Worm (Caenorhabditis elegans) whole organism, young adult: ENCODE measurements around the gene F28C6.8.
A peak's percentile ranks its signal among the peaks of the same experiment; 100 is the strongest.

Experiments used
- B0019.2 ChIP-seq: fragments of 200-800 bp; sonication (Bioruptor generic); conservative IDR thresholded peaks from 2 replicates; pipeline ENCODE4 v1.3.6; 2022; ENCODE audit warnings: missing genetic modification reagents, missing genetic modification characterization, missing compliant biosample characterization
- B0035.1 ChIP-seq: sonication (generic microtip); optimal IDR thresholded peaks from 2 replicates; lab custom pipeline; 2016; ENCODE audit warnings: missing genetic modification characterization, mild to moderate bottlenecking, missing compliant biosample characterization, missing genotype, missing genetic modification reagents
- B0336.3 ChIP-seq: fragments of 200-800 bp; sonication (Bioruptor generic); IDR thresholded peaks from 2 replicates; pipeline ENCODE4 v1.3.6; 2022; ENCODE audit warnings: missing genetic modification characterization, missing compliant biosample characterization
- C06A6.2 ChIP-seq: fragments of 200-800 bp; sonication (Bioruptor generic); conservative IDR thresholded peaks from 2 replicates; pipeline ENCODE4 v1.3.6; 2022; ENCODE audit warnings: missing genetic modification characterization, missing compliant biosample characterization
- F33H1.4 ChIP-seq: fragments of 200-800 bp; sonication (Bioruptor generic); IDR thresholded peaks from 2 replicates; pipeline ENCODE4 v1.3.6; 2022; ENCODE audit warnings: missing genetic modification reagents, missing genetic modification characterization, missing compliant biosample characterization
- F37B4.10 ChIP-seq: fragments of 200-800 bp; sonication (Bioruptor generic); IDR thresholded peaks from 2 replicates; pipeline ENCODE4 v1.3.6; 2022; ENCODE audit warnings: missing genetic modification characterization, missing compliant biosample characterization
- F49E8.2 ChIP-seq: sonication (generic microtip); optimal IDR thresholded peaks from 3 replicates; lab custom pipeline; 2017; ENCODE audit warnings: missing genetic modification characterization, mild to moderate bottlenecking, missing compliant biosample characterization, antibody characterized with exemption, moderate library complexity; ENCODE audit not compliant: insufficient read depth
- F52B5.7 ChIP-seq: sonication (generic microtip); optimal IDR thresholded peaks from 2 replicates; lab custom pipeline; 2016; ENCODE audit warnings: mild to moderate bottlenecking, missing genetic modification characterization, missing compliant biosample characterization
- F57A8.1 ChIP-seq: fragments of 200-800 bp; sonication (Bioruptor generic); optimal IDR thresholded peaks from 2 replicates; lab custom pipeline; 2018; ENCODE audit warnings: mild to moderate bottlenecking, missing genetic modification characterization, moderate library complexity, missing compliant biosample characterization
- Y56A3A.18 ChIP-seq: fragments of 200-800 bp; sonication (Bioruptor generic); IDR thresholded peaks from 2 replicates; pipeline ENCODE4 v1.3.6; 2022; ENCODE audit warnings: missing genetic modification reagents, missing genetic modification characterization, missing compliant biosample characterization
- Y79H2A.3 ChIP-seq: fragments of 200-800 bp; sonication (Bioruptor generic); conservative IDR thresholded peaks from 2 replicates; pipeline ENCODE4 v1.3.6; 2022; ENCODE audit warnings: missing genetic modification reagents, missing genetic modification characterization, missing compliant biosample characterization
- ZK185.1 ChIP-seq: sonication (generic microtip); optimal IDR thresholded peaks from 2 replicates; lab custom pipeline; 2016; ENCODE audit warnings: mild to moderate bottlenecking, missing genetic modification characterization, missing compliant biosample characterization; ENCODE audit not compliant: poor library complexity, severe bottlenecking
- aptf-2 ChIP-seq: fragments of 200-800 bp; sonication (Bioruptor generic); conservative IDR thresholded peaks from 2 replicates; pipeline ENCODE4 v1.3.6; 2022; ENCODE audit warnings: missing genetic modification reagents, missing genetic modification characterization, missing compliant biosample characterization
- aptf-3 ChIP-seq: fragments of 200-800 bp; sonication (Bioruptor generic); IDR thresholded peaks from 2 replicates; pipeline ENCODE4 v1.3.6; 2022; ENCODE audit warnings: missing genetic modification characterization, missing compliant biosample characterization
- attf-3 ChIP-seq: fragments of 200-800 bp; sonication (Bioruptor generic); conservative IDR thresholded peaks from 2 replicates; pipeline ENCODE4 v1.3.6; 2022; ENCODE audit warnings: missing genetic modification reagents, missing genetic modification characterization, missing compliant biosample characterization
- ceh-58 ChIP-seq: fragments of 200-800 bp; sonication (Bioruptor generic); IDR thresholded peaks from 2 replicates; pipeline ENCODE4 v1.3.6; 2022; ENCODE audit warnings: missing genetic modification characterization, missing compliant biosample characterization
- ceh-91 ChIP-seq: fragments of 200-800 bp; sonication (Bioruptor generic); IDR thresholded peaks from 2 replicates; pipeline ENCODE4 v1.3.6; 2022; ENCODE audit warnings: missing genetic modification reagents, missing genetic modification characterization, missing compliant biosample characterization
- dpff-1 ChIP-seq: sonication (generic microtip); optimal IDR thresholded peaks from 2 replicates; lab custom pipeline; 2017; ENCODE audit warnings: mild to moderate bottlenecking, missing genetic modification characterization, missing compliant biosample characterization
- dpl-1 ChIP-seq: fragments of 150-350 bp; optimal IDR thresholded peaks from 2 replicates; lab custom pipeline; 2014; ENCODE audit warnings: missing biosample characterization, missing genetic modification reagents, missing genetic modification characterization
- egl-44 ChIP-seq: fragments of 200-800 bp; sonication (Bioruptor generic); IDR thresholded peaks from 2 replicates; pipeline ENCODE4 v1.3.6; 2022; ENCODE audit warnings: missing genetic modification reagents, missing genetic modification characterization, missing compliant biosample characterization
- hlh-26 ChIP-seq: fragments of 200-800 bp; sonication (Bioruptor generic); conservative IDR thresholded peaks from 2 replicates; pipeline ENCODE4 v1.3.6; 2022; ENCODE audit warnings: missing genetic modification reagents, missing genetic modification characterization, missing compliant biosample characterization
- hmg-1.2 ChIP-seq: fragments of 200-800 bp; sonication (Bioruptor generic); IDR thresholded peaks from 2 replicates; pipeline ENCODE4 v1.3.6; 2022; ENCODE audit warnings: missing genetic modification reagents, missing genetic modification characterization, missing compliant biosample characterization
- hmg-20 ChIP-seq: fragments of 200-800 bp; sonication (Bioruptor generic); IDR thresholded peaks from 2 replicates; pipeline ENCODE4 v1.3.6; 2022; ENCODE audit warnings: missing genetic modification reagents, missing genetic modification characterization, missing compliant biosample characterization
- lag-1 ChIP-seq: fragments of 200-800 bp; sonication (Bioruptor generic); IDR thresholded peaks from 2 replicates; pipeline ENCODE4 v1.3.6; 2022; ENCODE audit warnings: missing genetic modification reagents, missing genetic modification characterization, missing compliant biosample characterization
- let-526 ChIP-seq: fragments of 200-800 bp; sonication (Bioruptor generic); IDR thresholded peaks from 2 replicates; pipeline ENCODE4 v1.3.6; 2022; ENCODE audit warnings: missing genetic modification reagents, missing genetic modification characterization, missing compliant biosample characterization
- lsl-1 ChIP-seq: fragments of 200-800 bp; sonication (Bioruptor generic); optimal IDR thresholded peaks from 2 replicates; lab custom pipeline; 2018; ENCODE audit warnings: mild to moderate bottlenecking, missing genetic modification characterization, moderate library complexity, missing compliant biosample characterization
- madf-3 ChIP-seq: fragments of 200-800 bp; sonication (Bioruptor generic); IDR thresholded peaks from 2 replicates; pipeline ENCODE4 v1.3.6; 2022; ENCODE audit warnings: missing genetic modification reagents, missing genetic modification characterization, missing compliant biosample characterization
- madf-6 ChIP-seq: fragments of 200-800 bp; sonication (Bioruptor generic); IDR thresholded peaks from 2 replicates; pipeline ENCODE4 v1.3.6; 2022; ENCODE audit warnings: missing genetic modification reagents, missing genetic modification characterization, missing compliant biosample characterization
- nfya-1 ChIP-seq: sonication (generic microtip); optimal IDR thresholded peaks from 2 replicates; lab custom pipeline; 2017; ENCODE audit warnings: antibody characterized with exemption, missing compliant biosample characterization, missing genetic modification characterization, borderline replicate concordance; ENCODE audit not compliant: insufficient read depth
- nhr-80 ChIP-seq: sonication (generic microtip); optimal IDR thresholded peaks from 2 replicates; lab custom pipeline; 2016; ENCODE audit warnings: missing genetic modification characterization, missing compliant biosample characterization
- rpc-1 ChIP-seq, 2 experiments: fragments of 150-350 bp in 1 of 2; sonication (generic microtip) in 1 of 2; optimal IDR thresholded peaks; 2 replicates each; lab custom pipeline; 2014 to 2018; ENCODE audit warnings: missing biosample characterization in 1 of 2, missing genetic modification characterization in 1 of 2, missing genetic modification reagents in 1 of 2, missing genotype in 1 of 2
- sdz-38 ChIP-seq: sonication (generic microtip); optimal IDR thresholded peaks from 2 replicates; lab custom pipeline; 2016; ENCODE audit warnings: missing genotype, missing genetic modification characterization, missing compliant biosample characterization
- snpc-3.4 ChIP-seq: sonication (generic microtip); optimal IDR thresholded peaks from 2 replicates; lab custom pipeline; 2017; ENCODE audit warnings: missing genetic modification characterization, mild to moderate bottlenecking, missing compliant biosample characterization, antibody characterized with exemption, moderate library complexity, missing genotype, missing genetic modification reagents
- sptf-2 ChIP-seq: fragments of 200-800 bp; sonication (Bioruptor generic); optimal IDR thresholded peaks from 2 replicates; lab custom pipeline; 2018; ENCODE audit warnings: mild to moderate bottlenecking, missing genetic modification characterization, missing compliant biosample characterization
- unc-62 ChIP-seq: fragments of 150-350 bp; optimal IDR thresholded peaks from 2 replicates; lab custom pipeline; 2014; ENCODE audit warnings: missing biosample characterization, missing genetic modification reagents, missing genetic modification characterization
- xnd-1 ChIP-seq: sonication (generic microtip); optimal IDR thresholded peaks from 2 replicates; lab custom pipeline; 2016; ENCODE audit warnings: missing genotype, missing genetic modification reagents, missing genetic modification characterization, missing compliant biosample characterization
- zfh-2 ChIP-seq: fragments of 200-800 bp; sonication (Bioruptor generic); conservative IDR thresholded peaks from 2 replicates; pipeline ENCODE4 v1.3.6; 2022; ENCODE audit warnings: missing genetic modification reagents, missing genetic modification characterization, missing compliant biosample characterization
- ztf-25 ChIP-seq: fragments of 200-800 bp; sonication (Bioruptor generic); IDR thresholded peaks from 2 replicates; pipeline ENCODE4 v1.3.6; 2022; ENCODE audit warnings: missing genetic modification reagents, missing genetic modification characterization, missing compliant biosample characterization
- ztf-3 ChIP-seq: fragments of 200-800 bp; sonication (Bioruptor generic); optimal IDR thresholded peaks from 2 replicates; lab custom pipeline; 2018; ENCODE audit warnings: mild to moderate bottlenecking, missing genetic modification characterization, missing compliant biosample characterization

Gene F28C6.8

DNA sequence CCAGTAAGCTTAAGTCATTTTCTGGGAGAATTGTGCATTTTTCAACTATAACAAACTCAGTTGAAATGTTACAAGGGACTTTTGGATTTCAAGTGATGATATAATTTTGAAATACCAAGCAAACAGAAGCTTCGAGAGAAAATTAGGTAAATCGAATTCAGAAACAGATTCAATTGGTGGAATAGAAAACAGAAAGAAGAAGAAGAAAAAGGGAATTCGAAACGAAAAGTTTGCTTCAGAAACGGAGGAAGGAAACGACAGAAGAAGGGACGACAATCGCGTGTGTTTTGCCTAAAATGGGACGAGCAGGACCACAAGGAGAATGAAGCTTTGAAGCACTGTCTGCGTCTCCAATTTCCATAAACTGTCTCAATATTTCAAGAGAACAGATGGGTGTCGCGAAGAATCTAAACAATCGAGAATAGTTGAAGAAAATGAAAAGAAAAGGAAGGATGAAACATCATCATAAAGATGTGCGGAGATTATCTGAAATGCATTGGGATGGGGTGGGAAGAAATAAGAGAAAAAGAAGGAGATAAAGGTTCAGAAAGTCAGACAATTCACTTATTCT, 18.9 kb upstream of the F28C6.8 start:
- TF ChIP-seq ceh-91 (no peak), ztf-3 (GFP tag; lab: Kevin White, UChicago) (no peak), attf-3 (GFP tag; lab: Robert Waterston, UW) (no peak), xnd-1 (tag; lab: Kevin White, UChicago) (no peak), hmg-1.2 (GFP tag; lab: Robert Waterston, UW) (peak; percentile 39; the same call in 1 of the 2 replicates), madf-6 (GFP tag; lab: Robert Waterston, UW) (no peak)

DNA sequence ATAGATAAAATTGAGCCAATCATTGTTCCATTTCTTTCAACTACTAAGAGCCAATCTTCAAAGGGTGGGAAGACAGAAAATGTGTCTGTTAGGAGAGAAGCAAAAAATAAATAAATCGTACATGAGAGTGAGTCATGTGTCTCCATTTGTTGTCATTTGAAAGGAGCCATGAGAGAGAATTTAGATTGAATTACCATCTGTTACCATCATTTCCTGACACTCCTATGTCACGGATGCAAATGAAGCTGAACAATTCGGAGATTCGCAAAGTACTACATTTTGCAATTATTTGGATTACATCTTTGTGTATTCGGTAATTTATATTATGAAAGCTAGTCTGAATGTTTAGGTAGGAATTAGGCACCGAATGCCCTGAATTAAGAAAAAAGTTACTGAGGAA, 18.2 kb upstream of the F28C6.8 start:
- TF ChIP-seq snpc-3.4 (tag; lab: Kevin White, UChicago), result no peak
- no peak for TF ChIP-seq hmg-20
- TF ChIP-seq let-526, result no peak
- no peak for TF ChIP-seq aptf-3 (GFP tag; lab: Robert Waterston, UW)
- TF ChIP-seq aptf-2, result no peak
- no peak for TF ChIP-seq B0336.3
- no peak for TF ChIP-seq dpff-1 (tag; lab: Kevin White, UChicago)
- no peak for TF ChIP-seq Y79H2A.3 (GFP tag; lab: Robert Waterston, UW)
- TF ChIP-seq C06A6.2 (GFP tag; lab: Robert Waterston, UW), result no peak
- no peak for TF ChIP-seq attf-3 (GFP tag; lab: Robert Waterston, UW)
- TF ChIP-seq, all 124 proteins: peak for 0

DNA sequence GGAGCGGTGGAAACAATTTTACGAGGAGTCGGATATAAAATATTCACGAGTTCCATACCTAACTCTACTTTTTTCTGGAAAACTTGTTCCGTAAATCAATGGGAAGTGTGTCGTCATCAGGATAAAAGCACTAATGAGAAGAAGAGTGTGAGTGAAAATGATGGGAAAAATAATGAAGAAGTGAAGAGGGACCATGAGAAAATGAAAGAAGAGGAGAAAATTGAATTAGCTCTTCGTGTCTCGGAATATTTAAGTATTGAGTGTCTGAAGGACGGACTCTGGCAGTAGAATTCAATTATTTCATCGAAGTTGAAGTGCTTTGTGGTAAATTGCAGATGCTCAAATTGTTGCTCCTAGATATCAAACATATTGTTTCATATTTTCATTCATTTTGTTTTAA, 17.4 kb upstream of the F28C6.8 start:
- TF ChIP-seq madf-3 (GFP tag; lab: Robert Waterston, UW) (no peak), F49E8.2 (tag; lab: Kevin White, UChicago) (no peak), hlh-26 (GFP tag; lab: Robert Waterston, UW) (no peak), rpc-1 (optimal IDR thresholded peaks at IDR 0.05; lab: Kevin White, UChicago) (no peak), rpc-1 (tag; optimal IDR thresholded peaks at IDR 0.05; lab: Kevin White, UChicago) (no peak), nfya-1 (tag; lab: Kevin White, UChicago) (no peak), F57A8.1 (GFP tag; lab: Kevin White, UChicago) (no peak), sdz-38 (tag; lab: Kevin White, UChicago) (no peak)
- TF ChIP-seq, all 124 proteins: peak for 0

DNA sequence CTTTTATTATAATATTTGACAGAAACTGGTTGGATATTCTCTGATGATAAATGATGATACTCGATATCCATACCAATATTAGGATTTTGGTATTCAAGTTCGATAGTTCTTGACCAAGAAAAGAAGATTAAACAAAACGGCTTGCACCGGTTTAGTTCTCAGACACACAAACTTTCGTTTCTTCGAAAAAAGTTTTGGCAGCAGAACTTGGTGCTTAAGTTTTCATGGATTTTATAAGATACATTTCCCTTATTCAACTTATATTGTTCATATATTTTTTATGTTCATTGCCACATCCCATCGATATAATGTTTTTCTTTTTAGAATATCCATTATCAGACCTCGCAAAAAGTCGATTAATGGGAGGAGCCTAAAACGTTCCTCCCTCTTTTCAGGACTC, 16.0 kb upstream of the F28C6.8 start, which contains the start of gene aptf-4:
TSS of gene aptf-4 (plus strand) at position 301 of the 400 bp plus-strand sequence.
- no peak for TF ChIP-seq ZK185.1
- TF ChIP-seq unc-62 (GFP tag; lab: Kevin White, UChicago), result no peak
- TF ChIP-seq ztf-25 (GFP tag; lab: Robert Waterston, UW), result no peak
- no peak for TF ChIP-seq F37B4.10 (GFP tag; lab: Robert Waterston, UW)
- TF ChIP-seq, all 124 proteins: peak for 0

DNA sequence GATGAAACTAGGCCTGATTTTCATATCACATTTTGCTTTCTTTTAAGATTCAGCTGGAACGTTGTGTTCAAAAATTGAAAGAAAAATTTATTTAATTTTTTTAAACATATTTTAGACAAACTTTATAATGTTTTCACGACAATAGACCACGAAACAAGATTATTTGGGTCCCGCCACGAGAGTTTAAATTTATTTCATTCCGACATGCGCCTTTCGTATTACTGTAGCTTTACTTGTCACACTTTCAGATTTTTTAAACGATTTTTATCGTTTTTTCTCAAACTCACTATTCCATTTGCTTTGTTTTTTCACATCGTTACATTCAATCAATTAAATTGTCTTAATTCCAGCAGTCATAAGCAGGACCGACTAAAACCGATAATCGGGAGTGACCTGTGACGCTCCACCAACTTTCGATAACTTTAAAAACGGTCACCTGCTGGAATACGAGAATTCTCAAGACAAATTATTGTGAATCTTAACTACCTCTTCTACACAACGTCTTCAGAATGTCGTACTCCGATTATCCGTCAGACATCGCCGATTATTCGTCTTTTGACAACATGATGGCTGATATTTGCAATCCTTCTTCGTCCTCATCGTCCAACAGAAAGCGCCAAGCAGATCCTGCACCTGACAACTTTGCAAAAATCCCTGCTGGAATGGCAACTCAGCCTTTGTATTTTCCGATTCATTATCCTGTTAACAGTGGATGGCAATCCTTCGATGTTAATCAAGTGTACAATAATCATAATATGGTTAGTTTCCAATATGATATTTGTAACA, 12.6 kb upstream of the F28C6.8 start, which contains the start of gene aptf-3:
TSS of gene aptf-3 (plus strand) at position 351 of the 786 bp plus-strand sequence.
- TF ChIP-seq F52B5.7 (tag; lab: Kevin White, UChicago) (no peak), dpl-1 (GFP tag; lab: Kevin White, UChicago) (no peak), zfh-2 (GFP tag; lab: Robert Waterston, UW) (no peak), hmg-1.2 (GFP tag; lab: Robert Waterston, UW) (no peak), F37B4.10 (GFP tag; lab: Robert Waterston, UW) (no peak), F33H1.4 (GFP tag; lab: Robert Waterston, UW) (peak; percentile 69), nhr-80 (tag; lab: Kevin White, UChicago) (no peak), Y56A3A.18 (no peak), B0019.2 (no peak), lsl-1 (peak; percentile 71), B0035.1 (no peak), attf-3 (GFP tag; lab: Robert Waterston, UW) (no peak), lag-1 (GFP tag; lab: Robert Waterston, UW) (no peak), sptf-2 (GFP tag; lab: Kevin White, UChicago) (no peak), egl-44 (GFP tag; lab: Robert Waterston, UW) (no peak), madf-3 (GFP tag; lab: Robert Waterston, UW) (no peak), ceh-58 (GFP tag; lab: Robert Waterston, UW) (no peak)
